Worm (Caenorhabditis elegans) whole organism, mixed stage, embryonic: ENCODE results near the gene syd-9.

Source experiments
- blmp-1 ChIP-seq: fragments of 150-350 bp; optimal IDR thresholded peaks from 2 replicates; lab custom pipeline; 2014; ENCODE audit warnings: missing biosample characterization, missing genetic modification characterization
- ceh-39 ChIP-seq: fragments of 150-350 bp; optimal IDR thresholded peaks from 2 replicates; lab custom pipeline; 2014; ENCODE audit warnings: missing biosample characterization, missing genetic modification characterization
- flh-1 ChIP-seq: fragments of 200-800 bp; sonication (Bioruptor generic); optimal IDR thresholded peaks from 2 replicates; lab custom pipeline; 2018; ENCODE audit warnings: mild to moderate bottlenecking, missing genetic modification characterization, moderate library complexity, missing compliant biosample characterization
- lin-13 ChIP-seq: fragments of 150-350 bp; optimal IDR thresholded peaks from 2 replicates; lab custom pipeline; 2014; ENCODE audit warnings: missing biosample characterization, missing genetic modification characterization
- mab-5 ChIP-seq: fragments of 150-350 bp; optimal IDR thresholded peaks from 2 replicates; lab custom pipeline; 2014; ENCODE audit warnings: missing biosample characterization, missing genetic modification characterization
- mep-1 ChIP-seq: fragments of 150-350 bp; optimal IDR thresholded peaks from 2 replicates; lab custom pipeline; 2017; ENCODE audit warnings: missing biosample characterization, missing genetic modification reagents, missing genetic modification characterization, inconsistent platforms
- nhr-12 ChIP-seq: fragments of 150-350 bp; optimal IDR thresholded peaks from 2 replicates; lab custom pipeline; 2014; ENCODE audit warnings: missing biosample characterization, missing genetic modification characterization
- nhr-237 ChIP-seq: fragments of 150-350 bp; optimal IDR thresholded peaks from 2 replicates; lab custom pipeline; 2014; ENCODE audit warnings: missing biosample characterization, missing genetic modification characterization
- pha-4 ChIP-seq: fragments of 150-350 bp; optimal IDR thresholded peaks from 2 replicates; lab custom pipeline; 2018; ENCODE audit warnings: missing biosample characterization, missing genetic modification reagents, missing genetic modification characterization
- snpc-4 ChIP-seq: fragments of 150-350 bp; optimal IDR thresholded peaks from 2 replicates; lab custom pipeline; 2014; ENCODE audit warnings: missing biosample characterization, missing genetic modification characterization
- tbx-8 ChIP-seq: fragments of 200-800 bp; sonication (Bioruptor generic); optimal IDR thresholded peaks from 2 replicates; lab custom pipeline; 2018; ENCODE audit warnings: mild to moderate bottlenecking, missing genetic modification characterization, moderate library complexity, missing compliant biosample characterization
- ztf-11 ChIP-seq: fragments of 150-350 bp; optimal IDR thresholded peaks from 2 replicates; lab custom pipeline; 2014; ENCODE audit warnings: missing biosample characterization, missing genetic modification characterization

ce11 chrX:7256891-7257290 lies 39.0 kb downstream of the syd-9 start, which contains the start of gene F46H5.5:
- TF ChIP-seq tbx-8 (GFP tag; lab: Kevin White, UChicago) (no peak), ceh-39 (no peak), ztf-11 (tag; lab: Kevin White, UChicago) (no peak), snpc-4 (tag; lab: Kevin White, UChicago) (no peak), lin-13 (tag; lab: Kevin White, UChicago) (no peak), pha-4 (tag; lab: Kevin White, UChicago) (no peak), nhr-237 (tag; lab: Kevin White, UChicago) (no peak), mab-5 (tag; lab: Kevin White, UChicago) (no peak), flh-1 (GFP tag; lab: Kevin White, UChicago) (no peak), nhr-12 (no peak), blmp-1 (tag; lab: Kevin White, UChicago) (no peak), mep-1 (tag; lab: Kevin White, UChicago) (no peak)
